Worm (Caenorhabditis elegans) whole organism, L4 larva: ENCODE data around the gene vha-20.

Source experiments
- attf-4 ChIP-seq: sonication (generic microtip); optimal IDR thresholded peaks from 3 replicates; lab custom pipeline; 2017; ENCODE audit warnings: missing biosample characterization, missing genetic modification characterization
- egl-43 ChIP-seq: fragments of 200-800 bp; sonication (Bioruptor generic); IDR thresholded peaks from 2 replicates; pipeline ENCODE4 v1.3.6; 2022; ENCODE audit warnings: missing genetic modification reagents, missing genetic modification characterization, missing compliant biosample characterization
- mxl-2 ChIP-seq: fragments of 200-800 bp; sonication (Bioruptor generic); conservative IDR thresholded peaks from 2 replicates; pipeline ENCODE4 v1.3.6; 2022; ENCODE audit warnings: missing genetic modification reagents, missing genetic modification characterization, missing compliant biosample characterization

DNA sequence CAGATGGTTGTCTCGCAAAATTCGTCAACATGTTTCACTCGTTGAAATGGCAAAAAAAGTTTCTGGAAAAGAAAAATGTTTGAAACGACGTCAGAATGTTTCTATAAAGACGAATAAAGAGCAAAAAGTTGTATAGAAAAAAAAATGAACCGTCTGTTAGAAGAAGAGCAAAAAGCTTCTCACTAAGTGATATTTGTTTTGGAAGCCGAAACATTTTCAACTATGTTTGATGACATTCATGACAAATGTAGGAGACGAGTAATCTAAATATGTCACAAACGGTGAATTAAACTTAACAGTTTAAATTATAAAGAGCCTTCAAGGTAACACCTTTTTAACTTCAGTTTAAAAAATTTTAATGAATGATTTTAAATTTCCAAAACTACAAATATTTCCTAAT, 24.3 kb downstream of the vha-20 start, which contains the start of gene nkat-1:
- TF ChIP-seq mxl-2 (GFP tag; lab: Robert Waterston, UW): no peak
- TF ChIP-seq attf-4 (tag; lab: Kevin White, UChicago): no peak
- no peak for TF ChIP-seq egl-43 (GFP tag; lab: Robert Waterston, UW)
